Worm (Caenorhabditis elegans): Measurements from ENCODE around the gene Y71H2B.11.

Y71H2B.11 gene

DNA sequence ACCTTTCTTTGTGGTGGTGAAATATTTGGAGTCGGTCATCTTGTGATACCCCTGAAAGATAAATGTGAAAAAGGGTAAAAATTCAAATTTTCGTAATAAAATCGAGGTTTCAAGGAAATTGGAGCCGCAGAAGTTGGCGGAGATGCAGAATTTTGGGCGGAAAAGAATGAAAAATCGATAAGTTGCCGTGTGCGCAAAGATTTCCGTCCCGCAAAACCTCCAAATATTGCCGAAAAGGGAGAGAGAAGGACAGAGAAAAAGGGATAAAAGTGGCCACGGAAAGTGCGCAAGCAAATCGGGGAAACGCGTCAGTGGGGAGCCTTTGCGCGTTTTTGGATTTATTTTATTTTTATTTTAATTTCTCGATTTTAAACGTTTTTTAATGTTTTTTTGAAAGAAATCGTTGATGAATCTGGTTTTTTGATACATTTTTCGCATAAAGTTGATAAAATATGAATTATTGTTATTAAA is 6.8 kb upstream of the Y71H2B.11 start, which contains the start of gene apb-1:
Gene apb-1, minus strand, starts transcription at position 51 of the 471 bp plus-strand sequence.
- TF ChIP-seq egl-27 (tag; optimal IDR thresholded peaks at IDR 0.05) = peak; percentile 13 to 51
- TF ChIP-seq xbp-1 (tag; optimal IDR thresholded peaks at IDR 0.05) = peak; percentile 94
- peak; percentile 91 for TF ChIP-seq fos-1 (tag; optimal IDR thresholded peaks at IDR 0.05)
- peak; percentile 96 for TF ChIP-seq lin-14 (GFP tag; optimal IDR thresholded peaks at IDR 0.05)
- peak; percentile 91 for TF ChIP-seq aly-2 (tag; optimal IDR thresholded peaks at IDR 0.05)
- peak; percentile 96 to 97 (median 97) for TF ChIP-seq ceh-82 (tag; optimal IDR thresholded peaks at IDR 0.05)
- TF ChIP-seq isw-1 (GFP tag; IDR thresholded peaks at IDR 0.05) = peak; percentile 95
- TF ChIP-seq F16B12.6 (tag; optimal IDR thresholded peaks at IDR 0.05) = peak; percentile 74
- peak; percentile 82 for TF ChIP-seq ceh-88 (GFP tag; IDR thresholded peaks at IDR 0.05)
- peak; percentile 88 for TF ChIP-seq mab-9 (GFP tag; IDR thresholded peaks at IDR 0.05)
- no peak for TF ChIP-seq unc-30 (tag; optimal IDR thresholded peaks at IDR 0.05)
- no peak for TF ChIP-seq nhr-76 (tag; optimal IDR thresholded peaks at IDR 0.05)
- peak; percentile 88 for TF ChIP-seq sox-4 (tag; optimal IDR thresholded peaks at IDR 0.05)
- TF ChIP-seq nhr-71 (tag; optimal IDR thresholded peaks at IDR 0.05) = peak; percentile 97
- peak; percentile 94 to 96 for TF ChIP-seq lsy-2 (tag; optimal IDR thresholded peaks at IDR 0.05)
- TF ChIP-seq dpl-1 (GFP tag; optimal IDR thresholded peaks at IDR 0.05) = peak; percentile 84 to 87 (median 85)
- peak; percentile 76 for TF ChIP-seq unc-130 (tag; optimal IDR thresholded peaks at IDR 0.05)
- TF ChIP-seq ama-1 (optimal IDR thresholded peaks at IDR 0.05) = peak; percentile 72
- no peak for TF ChIP-seq pag-3 (tag; optimal IDR thresholded peaks at IDR 0.05; ENCODE audit: borderline replicate concordance, insufficient read depth)
- TF ChIP-seq rnt-1 (tag; optimal IDR thresholded peaks at IDR 0.05) = no peak
- TF ChIP-seq mdl-1 (tag; optimal IDR thresholded peaks at IDR 0.05) = peak in 1 of 2 experiments; percentile 83
- peak; percentile 98 for TF ChIP-seq swsn-7 (tag; optimal IDR thresholded peaks at IDR 0.05)
- peak in 2 of 6 experiments; percentile 90 to 92 for TF ChIP-seq elt-3 (tag; optimal IDR thresholded peaks at IDR 0.05)
- peak; percentile 88 for TF ChIP-seq zip-4 (GFP tag; optimal IDR thresholded peaks at IDR 0.05)
- peak; percentile 96 for TF ChIP-seq lin-13 (GFP tag; optimal IDR thresholded peaks at IDR 0.05)
- TF ChIP-seq nhr-47 (tag; optimal IDR thresholded peaks at IDR 0.05) = peak; percentile 98
- TF ChIP-seq ztf-4 (tag; optimal IDR thresholded peaks at IDR 0.05) = peak; percentile 72
- peak; percentile 92 for TF ChIP-seq nhr-19 (GFP tag; conservative IDR thresholded peaks at IDR 0.05)
- peak; percentile 29; the same call in 1 of the 2 replicates for TF ChIP-seq unc-98 (GFP tag; IDR thresholded peaks at IDR 0.05)
- no peak for TF ChIP-seq nhr-12 (tag; optimal IDR thresholded peaks at IDR 0.05)
- peak; percentile 83 for TF ChIP-seq hpl-2 (GFP tag; optimal IDR thresholded peaks at IDR 0.05)
- peak; percentile 96 for TF ChIP-seq egl-13 (tag; optimal IDR thresholded peaks at IDR 0.05)
- no peak for TF ChIP-seq unc-62 (GFP tag; optimal IDR thresholded peaks at IDR 0.05)
- TF ChIP-seq mef-2 (tag; optimal IDR thresholded peaks at IDR 0.05) = no peak
- peak; percentile 93 for TF ChIP-seq ceh-8 (GFP tag; optimal IDR thresholded peaks at IDR 0.05)
- no peak for TF ChIP-seq elt-2 (tag; optimal IDR thresholded peaks at IDR 0.05)
- no peak for TF ChIP-seq vab-15 (tag; optimal IDR thresholded peaks at IDR 0.05)
- peak; percentile 29 for TF ChIP-seq ceh-90 (tag; optimal IDR thresholded peaks at IDR 0.05)
- TF ChIP-seq pqm-1 (tag; optimal IDR thresholded peaks at IDR 0.05) = no peak
- TF ChIP-seq mep-1 (tag; optimal IDR thresholded peaks at IDR 0.05) = peak; percentile 99
- no peak for TF ChIP-seq hlh-4 (tag; optimal IDR thresholded peaks at IDR 0.05)
- TF ChIP-seq aha-1 (tag; optimal IDR thresholded peaks at IDR 0.05) = peak; percentile 73
- TF ChIP-seq sptf-1 (tag; optimal IDR thresholded peaks at IDR 0.05) = no peak
- peak; percentile 88 to 89 for TF ChIP-seq lin-35 (GFP tag; optimal IDR thresholded peaks at IDR 0.05)
- peak; percentile 50 for TF ChIP-seq fkh-4 (tag; optimal IDR thresholded peaks at IDR 0.05; ENCODE audit: borderline replicate concordance)
- TF ChIP-seq lir-3 (tag; optimal IDR thresholded peaks at IDR 0.05; ENCODE audit: poor library complexity) = no peak
- TF ChIP-seq alr-1 (tag; optimal IDR thresholded peaks at IDR 0.05; ENCODE audit: borderline replicate concordance) = no peak
- TF ChIP-seq ztf-11 (tag; optimal IDR thresholded peaks at IDR 0.05) = peak in 1 of 2 experiments; percentile 87
- no peak for TF ChIP-seq Y116A8C.19 (tag; optimal IDR thresholded peaks at IDR 0.05; ENCODE audit: borderline replicate concordance)
- no peak for TF ChIP-seq nhr-28 (tag; optimal IDR thresholded peaks at IDR 0.05)
- TF ChIP-seq hlh-17 (GFP tag; optimal IDR thresholded peaks at IDR 0.05; ENCODE audit: borderline replicate concordance) = no peak
- peak; percentile 89 for TF ChIP-seq snpc-4 (tag; optimal IDR thresholded peaks at IDR 0.05)
